Fruit fly (Drosophila melanogaster): ENCODE measurements around the gene bur.

The bur gene

DNA sequence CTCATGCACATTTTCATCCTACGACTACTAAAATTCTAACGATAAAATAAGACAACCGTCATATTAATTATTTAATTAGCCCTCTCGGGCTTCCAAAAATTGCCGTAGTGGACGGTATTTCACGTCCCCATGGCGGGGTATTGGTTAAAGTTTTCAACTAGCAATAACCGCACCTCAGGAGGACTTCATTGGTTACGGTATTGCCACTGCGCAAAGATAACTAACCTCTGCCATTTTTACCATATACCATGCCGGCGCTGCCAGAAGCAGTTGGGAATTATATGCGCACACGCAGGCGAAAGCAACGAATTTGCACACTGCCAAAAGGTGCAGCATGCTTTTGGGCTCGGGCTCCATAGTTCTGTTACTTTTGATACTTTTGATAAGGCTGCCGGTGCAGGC, 35.5 kb upstream of the bur start:
- TF ChIP-seq Hr96 (GFP tag; optimal IDR thresholded peaks at IDR 0.05) = peak; percentile 69
- no peak for TF ChIP-seq CG11617 (GFP tag; optimal IDR thresholded peaks at IDR 0.05)
- TF ChIP-seq toe (GFP tag; optimal IDR thresholded peaks at IDR 0.05) = no peak
- TF ChIP-seq CG1620 (GFP tag; optimal IDR thresholded peaks at IDR 0.05) = peak; percentile 57
- TF ChIP-seq pad (GFP tag; optimal IDR thresholded peaks at IDR 0.05) = peak; percentile 64
- TF ChIP-seq CG33017 (tag; optimal IDR thresholded peaks at IDR 0.05) = no peak
- TF ChIP-seq tj (GFP tag; optimal IDR thresholded peaks at IDR 0.05) = peak; percentile 66
- no peak for TF ChIP-seq cnc (optimal IDR thresholded peaks at IDR 0.05)
- TF ChIP-seq cic (GFP tag; optimal IDR thresholded peaks at IDR 0.05) = peak; percentile 3
- peak; percentile 25 for TF ChIP-seq CG14711 (tag; optimal IDR thresholded peaks at IDR 0.05)
- peak; percentile 30 for TF ChIP-seq CG7101 (tag; optimal IDR thresholded peaks at IDR 0.05)
- TF ChIP-seq CG5204 (GFP tag; optimal IDR thresholded peaks at IDR 0.05) = no peak
- no peak for TF ChIP-seq Clk (GFP tag; optimal IDR thresholded peaks at IDR 0.05)
- TF ChIP-seq ovo (GFP tag; optimal IDR thresholded peaks at IDR 0.05) = peak; percentile 9
- TF ChIP-seq Crg-1 (GFP tag; optimal IDR thresholded peaks at IDR 0.05) = peak; percentile 37
- TF ChIP-seq Mnt (GFP tag; optimal IDR thresholded peaks at IDR 0.05) = peak; percentile 55
- TF ChIP-seq bab1 (GFP tag; optimal IDR thresholded peaks at IDR 0.05) = peak; percentile 57
- no peak for TF ChIP-seq kay (GFP tag; ENCODE audit: borderline replicate concordance)
- TF ChIP-seq CG7045 (GFP tag; optimal IDR thresholded peaks at IDR 0.05) = no peak
- no peak for TF ChIP-seq CG12768 (GFP tag; optimal IDR thresholded peaks at IDR 0.05)

DNA sequence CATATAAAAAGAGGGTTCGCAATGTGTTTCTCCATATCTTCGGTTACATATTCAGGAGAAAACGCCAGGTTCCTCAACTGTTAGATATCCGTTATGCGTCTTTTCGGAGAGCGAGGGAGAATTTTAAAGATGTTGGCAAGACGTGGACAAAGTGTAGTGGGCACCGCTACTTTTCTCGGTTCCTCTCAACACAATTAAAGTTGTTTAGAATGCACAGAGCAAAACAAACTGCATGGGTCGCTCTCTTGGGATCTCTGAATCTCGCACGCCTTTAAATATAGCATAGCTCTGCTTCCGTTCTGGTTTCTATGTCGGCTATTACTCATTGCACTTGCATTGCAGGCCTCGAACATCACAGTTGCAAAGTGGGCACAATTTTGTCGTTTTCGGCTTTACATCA, 26.7 kb upstream of the bur start, which contains the start of gene clumsy:
clumsy (plus strand) TSS at position 301 of the 400 bp plus-strand sequence.
- no peak for TF ChIP-seq bab1 (GFP tag; optimal IDR thresholded peaks at IDR 0.05)
- peak; percentile 19 for TF ChIP-seq pad (GFP tag; optimal IDR thresholded peaks at IDR 0.05)

DNA sequence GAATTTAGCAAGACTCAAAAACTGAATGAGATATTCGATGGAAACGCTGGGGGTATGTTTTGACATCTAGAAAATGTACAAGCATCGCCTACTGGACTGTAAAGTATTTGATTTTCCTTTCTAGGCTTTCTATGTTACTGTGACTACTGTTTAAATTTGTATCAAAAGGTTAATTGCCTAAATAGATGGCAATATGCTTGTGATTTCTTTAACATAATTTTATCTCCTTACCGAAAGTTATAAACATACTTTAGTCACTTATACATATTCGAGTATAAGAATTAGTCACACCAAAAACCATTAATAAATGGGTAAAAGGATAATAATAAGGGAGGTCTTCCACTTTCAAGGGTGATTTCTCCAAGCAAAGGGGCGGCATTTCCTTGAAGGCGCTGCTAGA, 23.2 kb upstream of the bur start, which contains the start of gene CG31988:
CG31988 (minus strand) TSS at position 101 of the 400 bp plus-strand sequence.
- TF ChIP-seq Crg-1 (GFP tag; optimal IDR thresholded peaks at IDR 0.05) (no peak), toe (GFP tag; optimal IDR thresholded peaks at IDR 0.05) (no peak), Hr96 (GFP tag; optimal IDR thresholded peaks at IDR 0.05) (no peak), CG14711 (tag; optimal IDR thresholded peaks at IDR 0.05) (no peak), CG5204 (GFP tag; optimal IDR thresholded peaks at IDR 0.05) (no peak), CG33017 (tag; optimal IDR thresholded peaks at IDR 0.05) (no peak), CG7045 (GFP tag; optimal IDR thresholded peaks at IDR 0.05) (no peak)

DNA sequence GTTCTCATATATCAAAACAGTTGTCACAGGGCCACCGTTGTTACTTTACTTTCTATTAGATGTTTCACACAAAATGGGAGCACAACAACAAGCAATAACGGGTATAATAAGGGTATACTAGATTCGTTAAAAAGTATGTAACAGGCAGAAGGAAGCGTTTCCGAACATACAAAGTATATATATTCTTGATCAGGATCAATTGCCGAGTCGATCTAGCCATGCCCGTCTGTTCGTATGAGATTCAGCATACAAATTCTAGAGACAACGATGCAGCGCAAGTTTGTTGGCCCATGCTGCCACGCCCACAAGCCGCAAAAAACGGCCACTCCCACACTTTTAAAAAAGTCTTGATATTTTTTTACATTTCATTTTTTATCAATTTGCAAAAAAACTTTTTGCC, 20.8 kb upstream of the bur start, which contains the start of gene CG31624:
CG31624 (minus strand) TSS at position 101 of the 400 bp plus-strand sequence.
- TF ChIP-seq CG7045 (GFP tag; optimal IDR thresholded peaks at IDR 0.05) (no peak), Crg-1 (GFP tag; optimal IDR thresholded peaks at IDR 0.05) (no peak)

DNA sequence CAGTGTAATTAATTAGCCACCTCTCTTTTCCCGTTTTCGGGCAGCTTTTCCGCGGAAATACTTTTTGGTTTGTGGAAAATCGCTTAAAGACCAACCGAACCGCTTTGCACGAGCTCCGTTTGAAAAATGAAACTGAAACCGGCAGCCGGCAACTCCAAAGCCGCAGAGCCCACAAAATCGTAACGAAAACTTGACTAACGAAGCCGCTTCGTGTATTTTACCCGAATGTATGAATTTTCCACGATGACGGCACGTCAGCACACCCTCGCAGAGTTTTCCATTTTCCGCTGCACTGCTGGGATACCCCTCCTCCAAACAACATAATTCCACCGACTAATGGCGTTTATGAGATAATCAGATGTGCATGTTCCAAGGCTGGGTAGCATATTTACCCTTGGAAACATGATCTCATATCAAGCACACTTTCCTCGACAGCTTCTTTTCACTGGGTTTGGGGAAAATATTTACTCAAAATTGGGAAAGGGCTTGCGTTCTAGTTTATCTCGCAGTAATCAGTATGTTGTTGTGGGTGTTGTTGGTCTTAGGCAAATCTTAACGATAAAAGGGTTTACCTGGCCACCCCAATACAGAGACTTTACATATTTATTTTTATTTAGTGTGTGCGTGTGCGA, 19.3 kb upstream of the bur start, which contains the start of gene Ret:
Ret (minus strand) TSS at position 130 of the 632 bp plus-strand sequence.
- no peak for TF ChIP-seq toe (GFP tag; optimal IDR thresholded peaks at IDR 0.05)
- TF ChIP-seq CG12768 (GFP tag; optimal IDR thresholded peaks at IDR 0.05) = no peak
- TF ChIP-seq CG5204 (GFP tag; optimal IDR thresholded peaks at IDR 0.05) = no peak

DNA sequence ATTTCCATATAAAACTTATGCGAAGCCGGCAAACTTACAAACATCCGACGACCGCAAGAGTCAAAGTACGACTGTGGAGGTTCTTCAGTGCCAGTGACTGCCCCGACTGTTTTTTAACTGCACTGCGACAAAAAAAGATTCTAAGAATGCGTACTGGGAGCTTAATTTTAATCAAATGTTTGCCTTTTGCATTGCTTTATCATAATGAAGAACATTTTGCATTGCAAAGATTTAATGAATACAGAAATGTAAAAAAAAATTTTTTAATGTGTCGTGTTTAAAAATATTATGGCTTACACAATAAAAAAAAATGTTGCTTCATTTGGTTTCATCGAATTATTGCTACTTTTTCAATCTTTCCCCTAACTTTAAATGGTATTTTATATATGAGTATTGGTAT, 17.7 kb upstream of the bur start:
- TF ChIP-seq CG14711 (tag; optimal IDR thresholded peaks at IDR 0.05) (no peak), CG33017 (tag; optimal IDR thresholded peaks at IDR 0.05) (no peak), kay (GFP tag; ENCODE audit: borderline replicate concordance) (no peak), cic (GFP tag; optimal IDR thresholded peaks at IDR 0.05) (no peak)

DNA sequence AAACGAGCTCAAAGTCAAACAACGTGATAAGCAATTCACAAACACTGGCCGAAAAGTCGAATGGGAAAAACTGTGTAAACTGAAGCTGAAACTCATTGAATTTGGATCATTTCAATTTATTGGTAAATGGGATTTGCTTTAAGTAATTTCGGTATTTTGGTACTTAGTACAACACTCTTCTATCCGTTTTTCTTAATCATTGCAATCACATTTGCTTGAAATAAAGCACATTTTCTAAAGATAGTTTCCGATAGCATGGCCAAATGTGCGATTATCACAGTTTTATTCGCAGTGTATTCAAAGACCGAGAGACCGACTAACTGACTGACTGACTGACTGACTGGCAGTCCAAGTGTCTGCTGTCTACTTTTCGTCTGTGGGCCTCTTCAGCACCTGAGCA, 17.0 kb upstream of the bur start:
- TF ChIP-seq CG1620 (GFP tag; optimal IDR thresholded peaks at IDR 0.05) (no peak), Hr96 (GFP tag; optimal IDR thresholded peaks at IDR 0.05) (no peak), bab1 (GFP tag; optimal IDR thresholded peaks at IDR 0.05) (no peak), CG7045 (GFP tag; optimal IDR thresholded peaks at IDR 0.05) (no peak), cic (GFP tag; optimal IDR thresholded peaks at IDR 0.05) (no peak), ovo (GFP tag; optimal IDR thresholded peaks at IDR 0.05) (no peak), Clk (GFP tag; optimal IDR thresholded peaks at IDR 0.05) (no peak), CG5204 (GFP tag; optimal IDR thresholded peaks at IDR 0.05) (no peak), cnc (optimal IDR thresholded peaks at IDR 0.05) (no peak), CG14711 (tag; optimal IDR thresholded peaks at IDR 0.05) (no peak), tj (GFP tag; optimal IDR thresholded peaks at IDR 0.05) (no peak), CG33017 (tag; optimal IDR thresholded peaks at IDR 0.05) (no peak), CG7101 (tag; optimal IDR thresholded peaks at IDR 0.05) (no peak), toe (GFP tag; optimal IDR thresholded peaks at IDR 0.05) (no peak), Crg-1 (GFP tag; optimal IDR thresholded peaks at IDR 0.05) (no peak), CG11617 (GFP tag; optimal IDR thresholded peaks at IDR 0.05) (no peak), pad (GFP tag; optimal IDR thresholded peaks at IDR 0.05) (no peak)

DNA sequence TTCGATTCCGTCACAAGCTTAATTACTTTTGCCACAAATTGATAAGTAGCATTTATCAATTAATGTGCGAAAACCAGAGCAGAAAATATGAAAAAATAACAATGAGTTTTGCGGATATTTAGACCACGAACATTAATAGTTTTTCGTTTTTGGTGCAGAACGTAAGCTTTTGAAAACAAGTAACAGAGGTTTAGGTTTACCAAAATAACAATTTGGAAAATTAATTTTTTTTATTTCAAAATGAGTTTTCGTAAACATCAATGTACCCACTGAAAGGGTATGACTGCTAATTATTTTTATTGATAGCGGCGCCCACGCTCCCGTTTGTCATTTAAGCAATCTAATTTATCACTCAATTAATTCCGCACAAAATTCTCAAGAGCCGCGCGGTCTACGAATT, 15.8 kb upstream of the bur start:
- TF ChIP-seq CG33017 (tag; optimal IDR thresholded peaks at IDR 0.05) (no peak), Mnt (GFP tag; optimal IDR thresholded peaks at IDR 0.05) (no peak), ovo (GFP tag; optimal IDR thresholded peaks at IDR 0.05) (no peak), CG11617 (GFP tag; optimal IDR thresholded peaks at IDR 0.05) (no peak), kay (GFP tag; ENCODE audit: borderline replicate concordance) (no peak), tj (GFP tag; optimal IDR thresholded peaks at IDR 0.05) (no peak), Hr96 (GFP tag; optimal IDR thresholded peaks at IDR 0.05) (no peak), cnc (optimal IDR thresholded peaks at IDR 0.05) (no peak), CG14711 (tag; optimal IDR thresholded peaks at IDR 0.05) (no peak), Crg-1 (GFP tag; optimal IDR thresholded peaks at IDR 0.05) (no peak), CG1620 (GFP tag; optimal IDR thresholded peaks at IDR 0.05) (no peak), CG7101 (tag; optimal IDR thresholded peaks at IDR 0.05) (no peak), CG12768 (GFP tag; optimal IDR thresholded peaks at IDR 0.05) (no peak), toe (GFP tag; optimal IDR thresholded peaks at IDR 0.05) (no peak), Clk (GFP tag; optimal IDR thresholded peaks at IDR 0.05) (no peak), CG5204 (GFP tag; optimal IDR thresholded peaks at IDR 0.05) (no peak), bab1 (GFP tag; optimal IDR thresholded peaks at IDR 0.05) (no peak), pad (GFP tag; optimal IDR thresholded peaks at IDR 0.05) (no peak)

Measured in whole organism, adult.